Fruit fly (Drosophila melanogaster): ENCODE data around the gene CG31142.

Gene CG31142

dm6 chr3R:23928950-23929602 is at the start of gene CG31142, which contains the start of the genes CG43998 and CG43999 (continued):
- TF ChIP-seq ERR (GFP tag; optimal IDR thresholded peaks at IDR 0.05): no peak
- peak; percentile 10 for TF ChIP-seq CG15696 (tag; optimal IDR thresholded peaks at IDR 0.05)
- TF ChIP-seq CG11723 (GFP tag; optimal IDR thresholded peaks at IDR 0.05): no peak
- TF ChIP-seq CG10274 (GFP tag; optimal IDR thresholded peaks at IDR 0.05): peak; percentile 15
- no peak for TF ChIP-seq gsb (GFP tag; IDR thresholded peaks at IDR 0.05)
- TF ChIP-seq Dip2 (GFP tag; IDR thresholded peaks at IDR 0.05): no peak
- TF ChIP-seq Scr (GFP tag; IDR thresholded peaks at IDR 0.05; ENCODE audit: partially characterized antibody): no peak
- TF ChIP-seq CG2678 (tag; optimal IDR thresholded peaks at IDR 0.05): no peak
- peak; percentile 15 for TF ChIP-seq Ets65A (GFP tag)
- TF ChIP-seq D19A (tag; optimal IDR thresholded peaks at IDR 0.05): peak; percentile 97
- TF ChIP-seq Sry-β (GFP tag; optimal IDR thresholded peaks at IDR 0.05): no peak
- no peak for TF ChIP-seq Rx (GFP tag; IDR thresholded peaks at IDR 0.05)
- no peak for TF ChIP-seq CG14014 (GFP tag; IDR thresholded peaks at IDR 0.05)
- TF ChIP-seq Atf3 (GFP tag; optimal IDR thresholded peaks at IDR 0.05): no peak
- no peak for TF ChIP-seq CG4424 (GFP tag; optimal IDR thresholded peaks at IDR 0.05)
- TF ChIP-seq ssp (GFP tag; IDR thresholded peaks at IDR 0.05): no peak
- TF ChIP-seq amos (GFP tag; IDR thresholded peaks at IDR 0.05; ENCODE audit: partially characterized antibody): no peak
- TF ChIP-seq Awh (GFP tag; IDR thresholded peaks at IDR 0.05): no peak
- peak in 1 of 2 experiments; percentile 5 for TF ChIP-seq dpn (GFP tag; optimal IDR thresholded peaks at IDR 0.05)
- TF ChIP-seq Hr78 (GFP tag; optimal IDR thresholded peaks at IDR 0.05): no peak
- TF ChIP-seq CG11696 (GFP tag; IDR thresholded peaks at IDR 0.05): no peak
- no peak for TF ChIP-seq Trl (optimal IDR thresholded peaks at IDR 0.05)
- TF ChIP-seq Trl (GFP tag; optimal IDR thresholded peaks at IDR 0.05): no peak
- peak; percentile 45 for TF ChIP-seq CG9797 (GFP tag; optimal IDR thresholded peaks at IDR 0.05)
- TF ChIP-seq fd102C (GFP tag; optimal IDR thresholded peaks at IDR 0.05): no peak
- TF ChIP-seq CG17385 (GFP tag; optimal IDR thresholded peaks at IDR 0.05): peak; percentile 10
- no peak for TF ChIP-seq CG13894 (tag; optimal IDR thresholded peaks at IDR 0.05)
- TF ChIP-seq eyg (GFP tag; optimal IDR thresholded peaks at IDR 0.05): no peak
- no peak for TF ChIP-seq Mad (GFP tag; optimal IDR thresholded peaks at IDR 0.05)
- TF ChIP-seq Myb (GFP tag; optimal IDR thresholded peaks at IDR 0.05): peak; percentile 41
- TF ChIP-seq CG8089 (GFP tag; optimal IDR thresholded peaks at IDR 0.05): no peak
- TF ChIP-seq Lim3 (GFP tag; IDR thresholded peaks at IDR 0.05): no peak
- TF ChIP-seq sd (tag; optimal IDR thresholded peaks at IDR 0.05): peak; percentile 24
- TF ChIP-seq CG4820 (GFP tag; optimal IDR thresholded peaks at IDR 0.05): no peak
- peak; percentile 23 for TF ChIP-seq BEAF-32 (GFP tag; optimal IDR thresholded peaks at IDR 0.05)
- peak; percentile 72 for TF ChIP-seq Med (GFP tag)
- TF ChIP-seq en (GFP tag; optimal IDR thresholded peaks at IDR 0.05): no peak
- TF ChIP-seq zf30C (GFP tag; optimal IDR thresholded peaks at IDR 0.05): no peak
- TF ChIP-seq row (GFP tag; IDR thresholded peaks at IDR 0.05): peak; percentile 71
- TF ChIP-seq CG6683 (GFP tag; optimal IDR thresholded peaks at IDR 0.05): no peak
- no peak for TF ChIP-seq vfl (GFP tag; optimal IDR thresholded peaks at IDR 0.05)
- no peak for TF ChIP-seq CG8944 (GFP tag; optimal IDR thresholded peaks at IDR 0.05)
- TF ChIP-seq insv (GFP tag; optimal IDR thresholded peaks at IDR 0.05): no peak
- peak; percentile 53 for TF ChIP-seq Dp (GFP tag; optimal IDR thresholded peaks at IDR 0.05)
- TF ChIP-seq H15 (GFP tag; IDR thresholded peaks at IDR 0.05): no peak
- no peak for TF ChIP-seq phol (tag; optimal IDR thresholded peaks at IDR 0.05)
- TF ChIP-seq CG3407 (GFP tag; optimal IDR thresholded peaks at IDR 0.05): no peak
- no peak for TF ChIP-seq dati (GFP tag; IDR thresholded peaks at IDR 0.05)
- TF ChIP-seq CG4617 (GFP tag; optimal IDR thresholded peaks at IDR 0.05; ENCODE audit: borderline replicate concordance): peak; percentile 33
- TF ChIP-seq Nf-YC (tag; optimal IDR thresholded peaks at IDR 0.05): peak; percentile 13
- peak; percentile 5 for TF ChIP-seq CoRest (tag; optimal IDR thresholded peaks at IDR 0.05)

Measured in whole organism, embryonic.